Fruit fly (Drosophila melanogaster) S2 (cell line): Measurements from ENCODE around the gene PolG1.

Experiments
- CG8478 ChIP-seq: fragments of >200 bp; optimal IDR thresholded peaks from 2 replicates; lab custom pipeline; 2018
- CTCF ChIP-seq, 2 experiments: fragments of >200 bp; optimal IDR thresholded peaks; 2 replicates each; lab custom pipeline; 2018

PolG1 gene

DNA sequence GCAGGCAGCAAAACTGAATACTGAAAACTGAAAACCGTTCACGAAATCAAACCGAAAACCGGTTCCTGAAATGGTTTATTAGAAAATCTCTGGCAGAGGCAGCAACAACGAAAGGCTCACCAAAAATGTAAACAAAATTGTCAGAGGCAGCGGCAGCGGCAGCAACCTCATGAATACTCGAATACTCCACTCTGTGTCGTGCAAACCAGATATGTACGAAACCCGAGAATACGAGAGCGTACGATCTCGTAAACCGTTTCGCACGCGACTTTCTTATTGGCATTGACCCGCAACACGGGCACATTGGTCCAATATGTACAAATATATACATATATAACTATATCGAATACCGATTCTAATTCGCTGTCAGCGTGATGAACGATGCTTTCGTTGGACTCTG is 10.0 kb upstream of the PolG1 start:
- TF ChIP-seq CTCF (optimal IDR thresholded peaks at IDR 0.05; lab: Kevin White, UChicago) (no peak), CG8478 (lab: Kevin White, UChicago) (no peak)

- no peak for TF ChIP-seq CG8478 (lab: Kevin White, UChicago)
- TF ChIP-seq CTCF (optimal IDR thresholded peaks at IDR 0.05; lab: Kevin White, UChicago) = no peak
Measured at dm6 chr2L:13835959-13836358, 8.4 kb upstream of the PolG1 start.

dm6 chr2L:13835002-13835910 is 7.7 kb upstream of the PolG1 start, which contains the start of the genes mRpS23 and CenG1A:
Gene mRpS23, minus strand, starts transcription at chr2L:13835072.
Gene CenG1A, plus strand, starts transcription at chr2L:13835564.
- TF ChIP-seq CTCF (optimal IDR thresholded peaks at IDR 0.05; lab: Kevin White, UChicago) (no peak), CG8478 (lab: Kevin White, UChicago) (no peak)

- no peak for TF ChIP-seq CTCF (optimal IDR thresholded peaks at IDR 0.05; lab: Kevin White, UChicago)
- no peak for TF ChIP-seq CG8478 (lab: Kevin White, UChicago)
Measured at dm6 chr2L:13833058-13833457, 5.5 kb upstream of the PolG1 start, which contains the start of the genes GatC, PolG2 and Polr2C. Gene GatC, minus strand, starts transcription at chr2L:13833105. Gene PolG2, minus strand, starts transcription at chr2L:13833105. Gene Polr2C, plus strand, starts transcription at chr2L:13833337.

- TF ChIP-seq CG8478 (lab: Kevin White, UChicago) (no peak), CTCF (optimal IDR thresholded peaks at IDR 0.05; lab: Kevin White, UChicago) (peak in 1 of 2 experiments; percentile 8)
Measured at dm6 chr2L:13829540-13829939, 2.0 kb upstream of the PolG1 start, which contains the start of the genes Arpc1 and Orc5. Gene Arpc1, minus strand, starts transcription at chr2L:13829741. Gene Orc5, plus strand, starts transcription at chr2L:13829837.

DNA sequence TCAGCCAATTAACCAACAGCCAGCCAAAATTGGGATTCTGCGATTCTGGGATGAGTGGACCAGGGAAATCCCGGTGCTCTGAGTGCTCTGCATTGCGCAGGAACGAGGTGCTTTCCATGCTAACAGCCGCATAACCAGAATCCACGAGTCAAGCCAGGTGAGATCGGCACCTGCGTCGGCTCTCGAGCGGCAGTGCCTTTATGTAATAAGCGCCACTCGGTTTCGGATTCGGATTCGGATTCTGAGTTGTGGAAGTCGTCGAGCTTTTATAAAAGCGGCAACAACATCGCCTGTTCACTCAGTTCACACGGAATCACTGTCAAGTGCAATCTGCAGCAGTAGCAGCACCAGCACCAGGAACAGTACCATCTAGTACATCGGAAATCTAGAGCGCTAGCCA is 6.6 kb downstream of the PolG1 start, which contains the start of gene b:
Gene b (plus strand): TSS at position 301 of the 400 bp plus-strand sequence.
- TF ChIP-seq CG8478 (lab: Kevin White, UChicago) = no peak
- no peak for TF ChIP-seq CTCF (optimal IDR thresholded peaks at IDR 0.05; lab: Kevin White, UChicago)

DNA sequence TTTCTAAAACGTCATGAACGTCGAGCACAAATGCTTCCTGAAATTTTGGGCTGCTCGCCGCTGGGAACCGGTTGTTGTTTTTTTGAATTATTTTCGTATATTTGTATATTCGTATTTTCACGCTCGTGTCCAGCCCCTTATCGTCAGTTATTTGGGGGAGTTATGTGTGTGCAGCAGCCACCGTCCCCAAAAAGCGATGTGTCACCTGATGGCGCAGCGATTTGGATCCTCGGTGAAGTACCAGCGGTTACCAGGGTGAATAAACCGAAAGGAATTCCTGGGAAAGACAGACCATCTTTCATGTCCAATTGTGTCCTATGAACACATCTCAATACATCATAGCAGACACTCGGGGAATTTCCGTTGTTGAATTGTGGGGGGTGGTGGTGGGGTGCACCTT is 7.4 kb downstream of the PolG1 start:
- no peak for TF ChIP-seq CTCF (optimal IDR thresholded peaks at IDR 0.05; lab: Kevin White, UChicago)
- TF ChIP-seq CG8478 (lab: Kevin White, UChicago) = no peak

DNA sequence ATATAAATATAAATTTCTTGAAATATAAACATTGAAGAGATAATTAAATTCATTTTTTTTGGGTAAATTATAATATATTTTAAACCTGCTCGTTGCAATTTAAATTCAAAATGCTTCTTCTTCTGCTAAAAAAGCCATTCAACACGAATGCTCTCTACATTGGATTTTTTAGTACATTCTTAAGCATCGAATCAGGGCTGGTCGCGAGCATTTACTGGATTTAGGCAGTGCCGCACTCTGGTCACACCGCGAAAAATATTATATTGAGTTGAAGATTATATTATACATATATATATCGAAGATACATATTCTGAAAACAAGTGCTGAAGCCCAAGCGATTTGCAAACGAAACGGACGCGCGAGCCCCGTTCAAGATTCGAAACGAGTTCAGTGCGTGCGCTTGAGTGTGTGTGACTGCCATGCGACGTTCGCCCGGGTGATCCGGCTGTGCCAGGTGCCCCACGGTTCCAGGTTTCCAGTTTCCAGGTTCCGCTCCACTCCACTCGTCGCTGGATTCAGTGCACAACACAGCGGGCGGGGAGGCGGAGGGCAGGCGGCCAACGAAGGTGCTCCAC is 13.9 kb downstream of the PolG1 start, which contains the start of gene Sos:
Gene Sos (plus strand): TSS at position 213 of the 575 bp plus-strand sequence.
- no peak for TF ChIP-seq CG8478 (lab: Kevin White, UChicago)
- TF ChIP-seq CTCF (optimal IDR thresholded peaks at IDR 0.05; lab: Kevin White, UChicago) = no peak

DNA sequence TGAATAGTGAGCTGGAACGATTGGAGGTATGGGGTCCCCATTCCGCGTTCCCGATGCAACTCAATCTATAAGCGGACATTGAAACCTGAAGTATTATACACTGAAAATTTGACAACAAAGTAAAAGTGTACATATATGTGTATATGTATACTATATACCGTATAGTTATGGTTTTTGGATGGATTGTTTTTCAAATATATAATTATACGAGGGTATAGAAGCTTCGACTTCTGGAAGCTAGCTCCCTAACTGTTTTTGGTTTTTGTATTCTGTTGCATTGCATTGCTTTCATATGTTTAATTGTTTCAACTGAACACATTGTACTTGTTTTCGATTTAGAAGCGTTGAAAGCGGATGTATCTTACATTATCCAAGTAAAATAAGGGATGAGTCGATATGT is 14.4 kb downstream of the PolG1 start, which contains the start of gene CG16888:
Gene CG16888 (minus strand): TSS at position 101 of the 400 bp plus-strand sequence.
- TF ChIP-seq CG8478 (lab: Kevin White, UChicago) (no peak), CTCF (optimal IDR thresholded peaks at IDR 0.05; lab: Kevin White, UChicago) (no peak)

dm6 chr2L:13811323-13811722 is 16.2 kb downstream of the PolG1 start, which contains the start of the genes Adat1 and CG16865:
Gene Adat1, minus strand, starts transcription at chr2L:13811474.
Gene CG16865, plus strand, starts transcription at chr2L:13811522.
- TF ChIP-seq CTCF (optimal IDR thresholded peaks at IDR 0.05; lab: Kevin White, UChicago) = peak in 1 of 2 experiments; percentile 12
- TF ChIP-seq CG8478 (lab: Kevin White, UChicago) = no peak

- no peak for TF ChIP-seq CTCF (optimal IDR thresholded peaks at IDR 0.05; lab: Kevin White, UChicago)
Measured at dm6 chr2L:13807959-13808358, 19.6 kb downstream of the PolG1 start.

- TF ChIP-seq CG8478 (lab: Kevin White, UChicago) = no peak
- no peak for TF ChIP-seq CTCF (optimal IDR thresholded peaks at IDR 0.05; lab: Kevin White, UChicago)
Measured at dm6 chr2L:13807097-13807496, 20.5 kb downstream of the PolG1 start.

DNA sequence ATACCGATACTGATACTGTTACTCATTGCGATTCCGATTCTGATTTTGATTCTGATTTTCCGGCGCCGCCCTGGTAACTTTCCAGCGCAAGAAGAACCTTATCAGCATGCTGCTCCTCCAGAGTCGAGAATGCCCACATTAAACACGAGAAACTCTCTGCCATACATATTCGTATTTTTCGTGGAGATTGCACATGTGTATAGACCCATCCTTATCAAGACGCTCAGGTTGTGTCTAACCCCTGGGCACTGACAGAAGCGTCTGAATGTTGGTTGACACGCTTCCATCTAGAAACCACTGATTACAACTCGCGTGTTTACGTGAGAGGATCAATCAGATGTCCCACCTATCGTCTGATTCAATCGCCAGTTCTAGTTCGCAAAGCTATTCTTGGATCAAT is 22.4 kb downstream of the PolG1 start:
- TF ChIP-seq CG8478 (lab: Kevin White, UChicago) = no peak
- no peak for TF ChIP-seq CTCF (optimal IDR thresholded peaks at IDR 0.05; lab: Kevin White, UChicago)

DNA sequence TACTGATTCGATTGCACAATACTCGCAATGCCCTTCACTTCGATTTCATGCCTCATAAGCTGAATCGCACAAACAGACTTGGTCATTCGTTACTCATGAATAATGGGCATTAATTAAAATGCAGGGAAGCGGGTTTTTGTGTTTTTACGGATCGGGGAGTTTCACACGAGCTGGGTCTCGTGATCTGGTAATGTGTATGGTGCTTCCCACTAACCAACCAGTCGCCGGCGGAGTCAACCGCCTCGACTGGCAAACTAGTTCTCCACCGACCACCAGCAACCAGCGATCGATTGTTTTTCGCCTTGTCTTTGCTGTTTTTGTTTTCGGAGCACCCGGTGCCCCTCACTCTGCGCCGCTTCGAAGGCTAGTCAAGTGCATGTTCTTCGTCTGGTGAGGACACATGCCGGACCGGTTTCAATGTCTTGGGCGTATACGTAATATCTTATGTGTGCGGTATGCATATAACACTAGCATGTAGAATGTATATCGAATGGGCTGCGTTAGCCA is 23.0 kb downstream of the PolG1 start:
- TF ChIP-seq CTCF (optimal IDR thresholded peaks at IDR 0.05; lab: Kevin White, UChicago) (no peak), CG8478 (lab: Kevin White, UChicago) (no peak)
